Worm (Caenorhabditis elegans) whole organism, mixed stage, embryonic: Measurements from ENCODE around the gene clc-28.

Source experiments
- elt-3 ChIP-seq: fragments of 150-350 bp; optimal IDR thresholded peaks from 2 replicates; lab custom pipeline; 2014; ENCODE audit warnings: missing biosample characterization, missing genetic modification characterization
- lin-32 ChIP-seq: fragments of 200-800 bp; sonication (Bioruptor generic); optimal IDR thresholded peaks from 2 replicates; lab custom pipeline; 2018; ENCODE audit warnings: mild to moderate bottlenecking, missing genetic modification characterization, missing compliant biosample characterization

DNA sequence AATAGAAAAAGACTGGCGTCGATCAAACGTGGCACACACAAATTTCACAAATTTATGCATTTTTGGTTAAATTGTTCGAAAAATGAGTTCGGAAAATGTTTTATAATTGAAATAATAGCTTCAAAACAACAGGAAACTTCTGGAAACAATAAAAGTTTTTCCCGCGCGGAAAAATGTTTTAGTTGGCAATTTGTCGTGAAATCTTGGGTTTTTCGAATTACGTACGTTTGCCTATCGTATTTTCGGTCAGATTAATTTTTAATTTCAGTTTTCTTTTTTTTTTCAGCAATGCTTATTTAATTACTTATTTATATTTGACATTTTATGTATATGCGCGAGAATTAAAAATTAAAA, 16.2 kb upstream of the clc-28 start:
- TF ChIP-seq lin-32 (GFP tag; lab: Kevin White, UChicago) (no peak), elt-3 (tag; lab: Kevin White, UChicago) (no peak)
